Fruit fly (Drosophila melanogaster): ENCODE results near the gene Wnt10.
A peak's percentile ranks its signal among the peaks of the same experiment; 100 is the strongest.

Wnt10 gene

dm6 chr2L:7339392-7340014 is 23.7 kb upstream of the Wnt10 start (continued):
- TF ChIP-seq CG14014 (GFP tag; IDR thresholded peaks at IDR 0.05) (peak; percentile 14; the same call in 1 of the 2 replicates), sd (tag; optimal IDR thresholded peaks at IDR 0.05) (no peak), CG8290 (GFP tag; optimal IDR thresholded peaks at IDR 0.05) (peak; percentile 31), CG8290 (tag; optimal IDR thresholded peaks at IDR 0.05) (peak; percentile 23 to 45), cato (GFP tag; optimal IDR thresholded peaks at IDR 0.05; ENCODE audit: borderline replicate concordance) (no peak), CG2199 (GFP tag; IDR thresholded peaks at IDR 0.05) (peak; percentile 63; the same call in 2 of the 3 replicates), CG12299 (tag; optimal IDR thresholded peaks at IDR 0.05) (no peak), run (tag; optimal IDR thresholded peaks at IDR 0.05) (no peak), Poxn (GFP tag; IDR thresholded peaks at IDR 0.05) (no peak), CG17802 (tag; optimal IDR thresholded peaks at IDR 0.05) (no peak), Fer2 (tag; optimal IDR thresholded peaks at IDR 0.05) (no peak), vnd (GFP tag; IDR thresholded peaks at IDR 0.05; ENCODE audit: partially characterized antibody) (no peak), prd (optimal IDR thresholded peaks at IDR 0.05) (no peak), prd (GFP tag; IDR thresholded peaks at IDR 0.05) (peak; percentile 38; the same call in 1 of the 3 replicates), da (GFP tag; optimal IDR thresholded peaks at IDR 0.05) (no peak), CG3726 (GFP tag; IDR thresholded peaks at IDR 0.05) (no peak), Bteb2 (GFP tag; optimal IDR thresholded peaks at IDR 0.05) (no peak), CG13624 (GFP tag; optimal IDR thresholded peaks at IDR 0.05) (no peak), trem (tag; optimal IDR thresholded peaks at IDR 0.05) (no peak), chif (GFP tag; optimal IDR thresholded peaks at IDR 0.05) (peak in 1 of 2 experiments; percentile 29), pho (GFP tag; optimal IDR thresholded peaks at IDR 0.05) (no peak), Awh (GFP tag; IDR thresholded peaks at IDR 0.05) (peak; percentile 35; the same call in 1 of the 2 replicates), CG15601 (tag; optimal IDR thresholded peaks at IDR 0.05) (peak; percentile 22), CG14710 (tag; optimal IDR thresholded peaks at IDR 0.05) (peak; percentile 25), CG9215 (GFP tag; IDR thresholded peaks at IDR 0.05) (no peak), CG11456 (GFP tag; IDR thresholded peaks at IDR 0.05) (0 out of 3 replicates have a peak, but pooled peaks have one; percentile 38), jumu (GFP tag; optimal IDR thresholded peaks at IDR 0.05) (no peak), CG2678 (tag; optimal IDR thresholded peaks at IDR 0.05) (peak; percentile 22), Dip2 (GFP tag; IDR thresholded peaks at IDR 0.05) (no peak), CG12659 (GFP tag; optimal IDR thresholded peaks at IDR 0.05) (no peak), Atf3 (GFP tag; optimal IDR thresholded peaks at IDR 0.05) (peak; percentile 47), tup (GFP tag; optimal IDR thresholded peaks at IDR 0.05) (peak; percentile 15), CG15696 (tag; optimal IDR thresholded peaks at IDR 0.05) (peak; percentile 81), lov (optimal IDR thresholded peaks at IDR 0.05) (no peak), lov (GFP tag; IDR thresholded peaks at IDR 0.05) (0 out of 3 replicates have a peak, but pooled peaks have one; percentile 24), dm (GFP tag; optimal IDR thresholded peaks at IDR 0.05) (no peak), NfI (GFP tag; optimal IDR thresholded peaks at IDR 0.05) (no peak), zf30C (GFP tag; optimal IDR thresholded peaks at IDR 0.05) (no peak), ftz-f1 (GFP tag; optimal IDR thresholded peaks at IDR 0.05) (no peak), Fer1 (GFP tag; optimal IDR thresholded peaks at IDR 0.05) (no peak), fd102C (GFP tag; optimal IDR thresholded peaks at IDR 0.05) (peak; percentile 70), CG3838 (GFP tag; optimal IDR thresholded peaks at IDR 0.05) (no peak), CG16863 (GFP tag; optimal IDR thresholded peaks at IDR 0.05) (peak; percentile 24), esg (GFP tag; conservative IDR thresholded peaks at IDR 0.05) (no peak), gt (GFP tag; IDR thresholded peaks at IDR 0.05) (no peak), insv (GFP tag; optimal IDR thresholded peaks at IDR 0.05) (no peak), Dll (GFP tag; IDR thresholded peaks at IDR 0.05; ENCODE audit: partially characterized antibody) (no peak), CG14965 (GFP tag; optimal IDR thresholded peaks at IDR 0.05; ENCODE audit: borderline replicate concordance) (peak; percentile 1), ems (GFP tag; optimal IDR thresholded peaks at IDR 0.05) (no peak), CG17328 (GFP tag; IDR thresholded peaks at IDR 0.05) (peak; percentile 10; the same call in 1 of the 2 replicates), CG1602 (GFP tag; optimal IDR thresholded peaks at IDR 0.05) (peak; percentile 24)
